Fruit fly (Drosophila melanogaster) whole organism, wandering third instar larva: ENCODE measurements around the gene Mics1.

Source experiments
- CG9705 ChIP-seq: fragments of 200-800 bp; sonication (Bioruptor generic); optimal IDR thresholded peaks from 2 replicates; lab custom pipeline; 2018; ENCODE audit warnings: missing biosample characterization, mild to moderate bottlenecking, missing genetic modification characterization
- sage ChIP-seq: fragments of 200-800 bp; sonication (Bioruptor generic); optimal IDR thresholded peaks from 2 replicates; lab custom pipeline; 2016; ENCODE audit warnings: missing biosample characterization, mild to moderate bottlenecking, missing genetic modification characterization

dm6 chr3R:7514232-7514863 lies 12.2 kb upstream of the Mics1 start:
- TF ChIP-seq sage (GFP tag; lab: Kevin White, UChicago) (no peak), CG9705 (GFP tag; lab: Kevin White, UChicago) (no peak)
